Worm (Caenorhabditis elegans) whole organism, L3 larva: Measurements from ENCODE around the gene srlf-20.

Experiments
- ama-1 ChIP-seq: fragments of 150-350 bp; optimal IDR thresholded peaks from 2 replicates; lab custom pipeline; 2018
- ceh-28 ChIP-seq: fragments of 150-350 bp; optimal IDR thresholded peaks from 2 replicates; lab custom pipeline; 2014; ENCODE audit warnings: missing biosample characterization, missing genetic modification reagents, missing genetic modification characterization
- fkh-2 ChIP-seq: fragments of 150-350 bp; optimal IDR thresholded peaks from 2 replicates; lab custom pipeline; 2014; ENCODE audit warnings: missing biosample characterization, missing genetic modification reagents, missing genetic modification characterization
- fos-1 ChIP-seq: fragments of 150-350 bp; optimal IDR thresholded peaks from 2 replicates; lab custom pipeline; 2014; ENCODE audit warnings: missing biosample characterization, missing genetic modification characterization
- lsy-12 ChIP-seq: sonication (generic microtip); optimal IDR thresholded peaks from 2 replicates; lab custom pipeline; 2016; ENCODE audit warnings: mild to moderate bottlenecking, missing genetic modification characterization, missing compliant biosample characterization
- mdl-1 ChIP-seq: fragments of 150-350 bp; optimal IDR thresholded peaks from 2 replicates; lab custom pipeline; 2014; ENCODE audit warnings: missing biosample characterization, missing genetic modification characterization
- nhr-11 ChIP-seq: fragments of 150-350 bp; optimal IDR thresholded peaks from 2 replicates; lab custom pipeline; 2014; ENCODE audit warnings: missing biosample characterization, missing genetic modification characterization
- nhr-12 ChIP-seq: fragments of 150-350 bp; optimal IDR thresholded peaks from 2 replicates; lab custom pipeline; 2014; ENCODE audit warnings: missing biosample characterization, missing genetic modification characterization
- unc-62 ChIP-seq: fragments of 150-350 bp; sonication (generic microtip); optimal IDR thresholded peaks from 4 replicates; lab custom pipeline; 2014; ENCODE audit warnings: missing biosample characterization, missing genetic modification reagents, missing genetic modification characterization
- zag-1 ChIP-seq: fragments of 150-350 bp; optimal IDR thresholded peaks from 2 replicates; lab custom pipeline; 2014; ENCODE audit warnings: missing biosample characterization, missing genetic modification characterization
- ztf-11 ChIP-seq: fragments of 150-350 bp; optimal IDR thresholded peaks from 2 replicates; lab custom pipeline; 2014; ENCODE audit warnings: missing biosample characterization, missing genetic modification characterization

ce11 chrV:878567-878966 lies 15.2 kb upstream of the srlf-20 start, which contains the start of gene T02B11.8:
- TF ChIP-seq ceh-28 = no peak
- TF ChIP-seq nhr-12 = no peak
- no peak for TF ChIP-seq fkh-2 (tag; lab: Kevin White, UChicago)
- TF ChIP-seq lsy-12 (tag; lab: Kevin White, UChicago) = no peak
- no peak for TF ChIP-seq mdl-1 (tag; lab: Kevin White, UChicago)
- no peak for TF ChIP-seq zag-1
- TF ChIP-seq fos-1 (tag; lab: Kevin White, UChicago) = no peak
- no peak for TF ChIP-seq unc-62
- no peak for TF ChIP-seq nhr-11 (tag; lab: Kevin White, UChicago)
- TF ChIP-seq ama-1 (lab: Kevin White, UChicago) = no peak
- no peak for TF ChIP-seq ztf-11 (tag; lab: Kevin White, UChicago)
